Worm (Caenorhabditis elegans) whole organism, L1 larva: ENCODE results near the gene ZK622.5.

Experiments used
- ceh-82 ChIP-seq, 3 experiments: fragments of 150-350 bp in 1 of 3; sonication (generic microtip) in 2 of 3; optimal IDR thresholded peaks; 2 replicates each; lab custom pipeline; 2014 to 2017; ENCODE audit warnings: missing biosample characterization in 3 of 3, missing genetic modification characterization in 3 of 3
- lin-13 ChIP-seq: fragments of 150-350 bp; optimal IDR thresholded peaks from 2 replicates; lab custom pipeline; 2014; ENCODE audit warnings: missing biosample characterization, missing genetic modification reagents, missing genetic modification characterization

ce11 chrII:5293287-5293850, 4.1 kb downstream of the ZK622.5 start, which contains the start of gene ZK622.1:
- peak in 2 of 3 experiments; percentile 0 to 5 for TF ChIP-seq ceh-82 (tag; optimal IDR thresholded peaks at IDR 0.05; lab: Kevin White, UChicago)
- no peak for TF ChIP-seq lin-13
